Fruit fly (Drosophila melanogaster) whole organism, prepupa: ENCODE results near the gene waw.
A peak's percentile ranks its signal among the peaks of the same experiment; 100 is the strongest.

ENCODE experiments used
- CG10631 ChIP-seq: fragments of 200-800 bp; sonication (Bioruptor generic); optimal IDR thresholded peaks from 2 replicates; lab custom pipeline; 2016; ENCODE audit warnings: missing biosample characterization, missing genetic modification characterization
- CG10669 ChIP-seq: fragments of 200-800 bp; sonication (Bioruptor generic); optimal IDR thresholded peaks from 3 replicates; lab custom pipeline; 2018; ENCODE audit warnings: missing biosample characterization, mild to moderate bottlenecking, missing genetic modification characterization, moderate library complexity
- CG11294 ChIP-seq: fragments of 200-800 bp; sonication (Bioruptor generic); IDR thresholded peaks from 2 replicates; pipeline ENCODE4 v1.3.6; 2022; ENCODE audit warnings: missing biosample characterization, missing genetic modification characterization
- CG11902 ChIP-seq: fragments of 200-800 bp; sonication (Bioruptor generic); optimal IDR thresholded peaks from 3 replicates; lab custom pipeline; 2016; ENCODE audit warnings: missing biosample characterization, missing genetic modification characterization
- CG15336 ChIP-seq: fragments of 200-800 bp; sonication (Bioruptor generic); IDR thresholded peaks from 2 replicates; pipeline ENCODE4 v1.3.6; 2022; ENCODE audit warnings: missing biosample characterization, missing genetic modification characterization
- CG1621 ChIP-seq: fragments of 200-800 bp; sonication (Bioruptor generic); optimal IDR thresholded peaks from 3 replicates; lab custom pipeline; 2018; ENCODE audit warnings: missing biosample characterization, mild to moderate bottlenecking, missing genetic modification characterization
- CG16779 ChIP-seq: fragments of 200-800 bp; sonication (Bioruptor generic); optimal IDR thresholded peaks from 3 replicates; lab custom pipeline; 2017; ENCODE audit warnings: missing biosample characterization, mild to moderate bottlenecking, missing genetic modification characterization
- CG3032 ChIP-seq: fragments of 200-800 bp; optimal IDR thresholded peaks from 2 replicates; lab custom pipeline; 2019; ENCODE audit warnings: missing biosample characterization, mild to moderate bottlenecking, missing genetic modification characterization, moderate library complexity
- CG31627 ChIP-seq: fragments of 200-800 bp; sonication (Bioruptor generic); optimal IDR thresholded peaks from 3 replicates; lab custom pipeline; 2016; ENCODE audit warnings: missing biosample characterization, missing genetic modification characterization
- CG32006 ChIP-seq: fragments of 200-800 bp; sonication (Bioruptor generic); optimal IDR thresholded peaks from 3 replicates; lab custom pipeline; 2017; ENCODE audit warnings: missing biosample characterization, mild to moderate bottlenecking, missing genetic modification characterization
- CG34406 ChIP-seq: fragments of 200-800 bp; sonication (Bioruptor generic); optimal IDR thresholded peaks from 3 replicates; lab custom pipeline; 2016; ENCODE audit warnings: missing biosample characterization, missing genetic modification characterization
- CG3919 ChIP-seq: fragments of 200-800 bp; sonication (Bioruptor generic); optimal IDR thresholded peaks from 3 replicates; lab custom pipeline; 2016; ENCODE audit warnings: missing biosample characterization, missing genetic modification characterization
- CG4318 ChIP-seq: fragments of 200-800 bp; sonication (Bioruptor generic); optimal IDR thresholded peaks from 3 replicates; lab custom pipeline; 2017; ENCODE audit warnings: missing biosample characterization, mild to moderate bottlenecking, missing genetic modification characterization
- CG6163 ChIP-seq: fragments of 200-800 bp; sonication (Bioruptor generic); IDR thresholded peaks from 3 replicates; pipeline ENCODE4 v1.3.6; 2022; ENCODE audit warnings: missing biosample characterization, missing genetic modification characterization
- CG6792 ChIP-seq: fragments of 200-800 bp; sonication (Bioruptor generic); optimal IDR thresholded peaks from 3 replicates; lab custom pipeline; 2016; ENCODE audit warnings: missing biosample characterization, missing genetic modification characterization
- CG6808 ChIP-seq: fragments of 200-800 bp; sonication (Bioruptor generic); optimal IDR thresholded peaks from 3 replicates; lab custom pipeline; 2017; ENCODE audit warnings: missing biosample characterization, missing genetic modification characterization, mild to moderate bottlenecking, moderate library complexity, missing genetic modification reagents
- CG6854 ChIP-seq: fragments of 200-800 bp; sonication (Bioruptor generic); optimal IDR thresholded peaks from 2 replicates; lab custom pipeline; 2017; ENCODE audit warnings: missing biosample characterization, mild to moderate bottlenecking, missing genetic modification characterization
- CG8119 ChIP-seq: fragments of 200-800 bp; sonication (Bioruptor generic); IDR thresholded peaks from 3 replicates; pipeline ENCODE4 v1.3.6; 2022; ENCODE audit warnings: missing biosample characterization, missing genetic modification characterization
- CG8319 ChIP-seq: fragments of 200-800 bp; sonication (Bioruptor generic); optimal IDR thresholded peaks from 3 replicates; lab custom pipeline; 2016; ENCODE audit warnings: missing biosample characterization, missing genetic modification characterization
- CG9139 ChIP-seq: fragments of 200-800 bp; sonication (Bioruptor generic); optimal IDR thresholded peaks from 3 replicates; lab custom pipeline; 2017; ENCODE audit warnings: missing biosample characterization, mild to moderate bottlenecking, missing genetic modification characterization
- Eip75B ChIP-seq: fragments of 200-800 bp; sonication (Bioruptor generic); optimal IDR thresholded peaks from 3 replicates; lab custom pipeline; 2016; ENCODE audit warnings: missing biosample characterization, missing genetic modification characterization
- Eip78C ChIP-seq: fragments of 200-800 bp; sonication (Bioruptor generic); peaks from one replicate; lab custom pipeline; 2016; ENCODE audit warnings: missing biosample characterization, missing genetic modification characterization
- Eip93F ChIP-seq: fragments of 200-800 bp; sonication (Bioruptor generic); optimal IDR thresholded peaks from 2 replicates; lab custom pipeline; 2016; ENCODE audit warnings: missing biosample characterization, mild to moderate bottlenecking, missing genetic modification characterization
- Ets21C ChIP-seq: fragments of 200-800 bp; sonication (Bioruptor generic); optimal IDR thresholded peaks from 3 replicates; lab custom pipeline; 2016; ENCODE audit warnings: missing biosample characterization, missing genetic modification characterization
- Ets96B ChIP-seq: fragments of 200-800 bp; optimal IDR thresholded peaks from 2 replicates; lab custom pipeline; 2019; ENCODE audit warnings: missing biosample characterization, mild to moderate bottlenecking, missing genetic modification characterization, moderate library complexity
- Gug ChIP-seq: fragments of 200-800 bp; sonication (Bioruptor generic); IDR thresholded peaks from 2 replicates; pipeline ENCODE4 v1.3.6; 2022; ENCODE audit warnings: missing biosample characterization, missing genetic modification characterization
- Hr38 ChIP-seq: sonication (Bioruptor generic); optimal IDR thresholded peaks from 2 replicates; lab custom pipeline; 2016; ENCODE audit warnings: missing biosample characterization, missing genetic modification characterization
- Hr39 ChIP-seq: fragments of 200-800 bp; sonication (Bioruptor generic); optimal IDR thresholded peaks from 2 replicates; lab custom pipeline; 2016; ENCODE audit warnings: missing biosample characterization, missing genetic modification characterization
- Hr4 ChIP-seq: fragments of 200-800 bp; sonication (Bioruptor generic); optimal IDR thresholded peaks from 3 replicates; lab custom pipeline; 2016; ENCODE audit warnings: missing biosample characterization, missing genetic modification characterization
- Lpt ChIP-seq: fragments of 200-800 bp; sonication (Bioruptor generic); optimal IDR thresholded peaks from 3 replicates; lab custom pipeline; 2016; ENCODE audit warnings: missing biosample characterization, missing genetic modification characterization
- OdsH ChIP-seq: fragments of 200-800 bp; sonication (Bioruptor generic); optimal IDR thresholded peaks from 3 replicates; lab custom pipeline; 2016; ENCODE audit warnings: missing biosample characterization, missing genetic modification characterization
- Smox ChIP-seq: fragments of 200-800 bp; sonication (Bioruptor generic); optimal IDR thresholded peaks from 3 replicates; lab custom pipeline; 2016; ENCODE audit warnings: missing biosample characterization, missing genetic modification characterization
- Sox102F ChIP-seq: fragments of 200-800 bp; sonication (Bioruptor generic); optimal IDR thresholded peaks from 2 replicates; lab custom pipeline; 2016; ENCODE audit warnings: missing biosample characterization, mild to moderate bottlenecking, missing genetic modification characterization
- Sox14 ChIP-seq: fragments of 200-800 bp; sonication (Bioruptor generic); optimal IDR thresholded peaks from 3 replicates; lab custom pipeline; 2016; ENCODE audit warnings: missing biosample characterization, missing genetic modification characterization
- Sox15 ChIP-seq: fragments of 200-800 bp; sonication (Bioruptor generic); optimal IDR thresholded peaks from 3 replicates; lab custom pipeline; 2016; ENCODE audit warnings: missing biosample characterization, missing genetic modification characterization
- achi ChIP-seq: fragments of 200-800 bp; sonication (Bioruptor generic); optimal IDR thresholded peaks from 3 replicates; lab custom pipeline; 2016; ENCODE audit warnings: missing biosample characterization, missing genetic modification characterization
- acj6 ChIP-seq: fragments of 200-800 bp; sonication (Bioruptor generic); optimal IDR thresholded peaks from 3 replicates; lab custom pipeline; 2016; ENCODE audit warnings: missing biosample characterization, missing genetic modification characterization
- cyc ChIP-seq: fragments of 200-800 bp; sonication (Bioruptor generic); optimal IDR thresholded peaks from 3 replicates; lab custom pipeline; 2016; ENCODE audit warnings: missing biosample characterization, missing genetic modification characterization
- dac ChIP-seq: fragments of 200-800 bp; sonication (Bioruptor generic); optimal IDR thresholded peaks from 2 replicates; lab custom pipeline; 2017; ENCODE audit warnings: missing biosample characterization, mild to moderate bottlenecking, missing genetic modification characterization
- eg ChIP-seq: fragments of 200-800 bp; sonication (Bioruptor generic); IDR thresholded peaks from 3 replicates; pipeline ENCODE4 v1.3.6; 2022; ENCODE audit warnings: missing biosample characterization, missing genetic modification characterization
- esn ChIP-seq: fragments of 200-800 bp; sonication (Bioruptor generic); optimal IDR thresholded peaks from 2 replicates; lab custom pipeline; 2016; ENCODE audit warnings: missing biosample characterization, mild to moderate bottlenecking, missing genetic modification characterization, moderate library complexity
- fd59A ChIP-seq: fragments of 200-800 bp; sonication (Bioruptor generic); optimal IDR thresholded peaks from 2 replicates; lab custom pipeline; 2017; ENCODE audit warnings: missing biosample characterization, mild to moderate bottlenecking, missing genetic modification characterization, missing genetic modification reagents
- fd85E ChIP-seq: fragments of 200-800 bp; sonication (Bioruptor generic); optimal IDR thresholded peaks from 3 replicates; lab custom pipeline; 2016; ENCODE audit warnings: missing biosample characterization, missing genetic modification characterization
- lz ChIP-seq: fragments of 200-800 bp; sonication (Bioruptor generic); optimal IDR thresholded peaks from 3 replicates; lab custom pipeline; 2016; ENCODE audit warnings: missing biosample characterization, missing genetic modification characterization
- net ChIP-seq: fragments of 200-800 bp; sonication (Bioruptor generic); optimal IDR thresholded peaks from 3 replicates; lab custom pipeline; 2016; ENCODE audit warnings: missing biosample characterization, missing genetic modification characterization
- pdm3 ChIP-seq: fragments of 200-800 bp; sonication (Bioruptor generic); optimal IDR thresholded peaks from 3 replicates; lab custom pipeline; 2016; ENCODE audit warnings: missing biosample characterization, missing genetic modification characterization
- salr ChIP-seq, 2 experiments: fragments of 200-800 bp; sonication (Bioruptor generic); optimal IDR thresholded peaks; 3 replicates each; lab custom pipeline; 2016 to 2018; ENCODE audit warnings: missing biosample characterization in 2 of 2, missing genetic modification characterization in 2 of 2, mild to moderate bottlenecking in 1 of 2
- spab ChIP-seq: fragments of 200-800 bp; sonication (Bioruptor generic); optimal IDR thresholded peaks from 2 replicates; lab custom pipeline; 2017; ENCODE audit warnings: missing biosample characterization, mild to moderate bottlenecking, missing genetic modification characterization, missing genetic modification reagents
- ss ChIP-seq, 2 experiments: fragments of 200-800 bp; sonication (Bioruptor generic); optimal IDR thresholded peaks; 2 replicates in 1 of 2; 3 replicates in 1 of 2; lab custom pipeline; 2017 to 2018; ENCODE audit warnings: mild to moderate bottlenecking in 2 of 2, missing biosample characterization in 2 of 2, missing genetic modification characterization in 2 of 2, moderate library complexity in 1 of 2
- svp ChIP-seq: fragments of 200-800 bp; sonication (Bioruptor generic); peaks from one replicate; lab custom pipeline; 2016; ENCODE audit warnings: missing biosample characterization, missing genetic modification characterization
- topi ChIP-seq: fragments of 200-800 bp; sonication (Bioruptor generic); optimal IDR thresholded peaks from 3 replicates; lab custom pipeline; 2016; ENCODE audit warnings: missing biosample characterization, missing genetic modification characterization
- vri ChIP-seq: fragments of 200-800 bp; sonication (Bioruptor generic); optimal IDR thresholded peaks from 3 replicates; lab custom pipeline; 2016; ENCODE audit warnings: missing biosample characterization, mild to moderate bottlenecking, missing genetic modification characterization

waw gene

dm6 chrX:21349800-21350309 lies 13.0 kb upstream of the waw start, which contains the start of the genes peng and sol:
Gene peng (minus strand): TSS chrX:21349843.
Gene sol (plus strand): TSS chrX:21350280.
- no peak for TF ChIP-seq fd85E (GFP tag; lab: Kevin White, UChicago)
- TF ChIP-seq CG10669, result peak; percentile 65
- TF ChIP-seq CG4318 (GFP tag; lab: Kevin White, UChicago), result no peak
- peak; percentile 50 for TF ChIP-seq dac
- no peak for TF ChIP-seq vri (GFP tag; lab: Kevin White, UChicago)
- TF ChIP-seq Gug (GFP tag; lab: Robert Waterston, UW), result peak; percentile 53; the same call in 1 of the 2 replicates
- peak; percentile 51 for TF ChIP-seq CG8319 (GFP tag; lab: Kevin White, UChicago)
- peak; percentile 48 for TF ChIP-seq net
- TF ChIP-seq Hr39 (GFP tag; lab: Kevin White, UChicago), result peak; percentile 87
- peak; percentile 93 for TF ChIP-seq Eip78C (GFP tag; lab: Kevin White, UChicago)
- TF ChIP-seq CG32006 (GFP tag; lab: Kevin White, UChicago), result peak; percentile 78
- peak; percentile 83 for TF ChIP-seq CG31627 (GFP tag; lab: Kevin White, UChicago)
- TF ChIP-seq cyc (GFP tag; lab: Kevin White, UChicago), result peak; percentile 75
- TF ChIP-seq OdsH (GFP tag; lab: Kevin White, UChicago), result no peak
- TF ChIP-seq ss (GFP tag; optimal IDR thresholded peaks at IDR 0.05; lab: Kevin White, UChicago), result no peak
- TF ChIP-seq topi (GFP tag; lab: Kevin White, UChicago), result peak; percentile 79
- peak; percentile 51 for TF ChIP-seq Lpt (GFP tag; lab: Kevin White, UChicago)
- peak; percentile 23; the same call in 1 of the 2 replicates for TF ChIP-seq CG11294 (GFP tag; lab: Robert Waterston, UW)
- TF ChIP-seq Smox (GFP tag; lab: Kevin White, UChicago), result peak; percentile 78
- no peak for TF ChIP-seq Hr38 (GFP tag; lab: Kevin White, UChicago)
- TF ChIP-seq Sox14, result peak; percentile 75
- TF ChIP-seq spab (GFP tag; lab: Kevin White, UChicago), result no peak
- peak; percentile 64 for TF ChIP-seq eg (GFP tag; lab: Robert Waterston, UW)
- TF ChIP-seq Hr4 (GFP tag; lab: Kevin White, UChicago), result no peak
- TF ChIP-seq pdm3, result peak; percentile 86
- no peak for TF ChIP-seq CG6163
- no peak for TF ChIP-seq CG6854 (GFP tag; lab: Kevin White, UChicago)
- TF ChIP-seq salr (GFP tag; optimal IDR thresholded peaks at IDR 0.05; lab: Kevin White, UChicago), result no peak
- TF ChIP-seq CG8119, result peak; percentile 60; the same call in 2 of the 3 replicates
- peak; percentile 52 for TF ChIP-seq fd59A (GFP tag; lab: Kevin White, UChicago)
- peak; percentile 82 for TF ChIP-seq esn
- TF ChIP-seq Eip93F (GFP tag; lab: Kevin White, UChicago), result no peak
- peak; percentile 91 for TF ChIP-seq svp
- peak; percentile 53 for TF ChIP-seq CG6808 (GFP tag; lab: Kevin White, UChicago)
- TF ChIP-seq CG1621, result peak; percentile 28
- TF ChIP-seq Ets21C (GFP tag; lab: Kevin White, UChicago), result peak; percentile 71
- TF ChIP-seq CG15336 (GFP tag; lab: Robert Waterston, UW), result peak; percentile 74
- peak; percentile 61 for TF ChIP-seq Sox15 (GFP tag; lab: Kevin White, UChicago)
- TF ChIP-seq CG3919 (GFP tag; lab: Kevin White, UChicago), result peak; percentile 72
- TF ChIP-seq acj6 (GFP tag; lab: Kevin White, UChicago), result peak; percentile 71
- peak; percentile 75 for TF ChIP-seq CG10631 (GFP tag; lab: Kevin White, UChicago)
- TF ChIP-seq Sox102F (GFP tag; lab: Kevin White, UChicago), result peak; percentile 72
- TF ChIP-seq CG6792 (GFP tag; lab: Kevin White, UChicago), result peak; percentile 70
- no peak for TF ChIP-seq CG16779 (tag; lab: Kevin White, UChicago)
- peak; percentile 77 for TF ChIP-seq Eip75B
- TF ChIP-seq lz, result peak; percentile 84
- peak; percentile 70 for TF ChIP-seq achi (GFP tag; lab: Kevin White, UChicago)
- peak; percentile 60 for TF ChIP-seq Ets96B (tag; lab: Kevin White, UChicago)
- TF ChIP-seq CG34406 (GFP tag; lab: Kevin White, UChicago), result peak; percentile 63
- TF ChIP-seq CG11902 (GFP tag; lab: Kevin White, UChicago), result peak; percentile 49
- peak; percentile 66 for TF ChIP-seq CG3032 (tag; lab: Kevin White, UChicago)
- TF ChIP-seq CG9139, result no peak
